Fruit fly (Drosophila melanogaster) whole organism, embryonic: ENCODE data around the gene Ugt305A1.

Experiments used
- CG11093 ChIP-seq: fragments of 200-800 bp; sonication (Bioruptor generic); IDR thresholded peaks from 3 replicates; pipeline ENCODE4 v1.3.6; 2022; ENCODE audit warnings: missing biosample characterization, missing genetic modification characterization
- CG13287 ChIP-seq: fragments of 200-800 bp; sonication (Bioruptor generic); IDR thresholded peaks from 2 replicates; pipeline ENCODE4 v1.3.6; 2022; ENCODE audit warnings: missing biosample characterization, missing genetic modification characterization; ENCODE audit not compliant: partially characterized antibody
- CG7357 ChIP-seq: fragments of 200-800 bp; sonication (Bioruptor generic); IDR thresholded peaks from 3 replicates; pipeline ENCODE4 v1.3.6; 2022; ENCODE audit warnings: missing biosample characterization, missing genetic modification characterization
- Drgx ChIP-seq: fragments of 200-800 bp; sonication (Bioruptor generic); IDR thresholded peaks from 2 replicates; pipeline ENCODE4 v1.3.6; 2022; ENCODE audit warnings: missing biosample characterization, missing genetic modification characterization
- Mad ChIP-seq: fragments of 200-800 bp; sonication (Bioruptor generic); optimal IDR thresholded peaks from 2 replicates; lab custom pipeline; 2016; ENCODE audit warnings: missing biosample characterization, missing genetic modification characterization
- fd3F ChIP-seq: fragments of 200-800 bp; sonication (Bioruptor generic); optimal IDR thresholded peaks from 2 replicates; lab custom pipeline; 2018; ENCODE audit warnings: missing biosample characterization, mild to moderate bottlenecking, missing genetic modification characterization, moderate library complexity
- fru ChIP-seq: fragments of >200 bp; optimal IDR thresholded peaks from 2 replicates; lab custom pipeline; 2017
- hth ChIP-seq: fragments of >200 bp; optimal IDR thresholded peaks from 2 replicates; lab custom pipeline; 2017; ENCODE audit warnings: inconsistent platforms
- insv ChIP-seq, 2 experiments: fragments of 200-800 bp; sonication (Bioruptor generic); optimal IDR thresholded peaks; 3 replicates each; lab custom pipeline; 2016 to 2018; ENCODE audit warnings: missing biosample characterization in 2 of 2, missing genetic modification characterization in 2 of 2
- odd ChIP-seq: fragments of 200-800 bp; sonication (Bioruptor generic); optimal IDR thresholded peaks from 2 replicates; lab custom pipeline; 2017; ENCODE audit warnings: missing biosample characterization, mild to moderate bottlenecking, missing genetic modification characterization
- shn ChIP-seq: fragments of 200-800 bp; sonication (Bioruptor generic); optimal IDR thresholded peaks from 3 replicates; lab custom pipeline; 2016; ENCODE audit warnings: missing biosample characterization, missing genetic modification characterization

DNA sequence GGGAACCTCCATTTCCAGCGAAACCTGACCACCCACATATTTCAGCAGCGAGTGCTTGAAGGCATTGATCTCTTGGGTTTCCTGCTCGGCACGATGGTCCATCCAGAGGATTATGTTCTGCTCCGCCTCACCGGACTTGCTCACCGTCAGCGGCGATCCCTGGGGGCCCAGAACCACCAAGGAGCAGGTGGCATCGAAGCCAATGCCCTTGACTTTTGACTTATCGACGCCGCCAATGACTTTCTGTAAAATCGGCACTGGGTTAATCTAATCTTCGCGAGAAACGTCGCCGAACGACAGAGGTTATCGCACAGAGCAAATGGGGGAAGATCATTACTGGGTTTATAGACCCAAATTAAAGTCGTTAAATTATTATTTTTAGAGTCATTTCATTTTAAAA lies 35.1 kb upstream of the Ugt305A1 start:
- TF ChIP-seq CG13287 (GFP tag; lab: Robert Waterston, UW) (no peak), Mad (GFP tag; lab: Kevin White, UChicago) (no peak), CG7357 (GFP tag; lab: Robert Waterston, UW) (no peak), shn (GFP tag; lab: Kevin White, UChicago) (no peak), fru (no peak), insv (GFP tag; optimal IDR thresholded peaks at IDR 0.05; lab: Kevin White, UChicago) (no peak), fd3F (GFP tag; lab: Kevin White, UChicago) (no peak), odd (GFP tag; lab: Kevin White, UChicago) (no peak), hth (lab: Kevin White, UChicago) (no peak), CG11093 (GFP tag; lab: Robert Waterston, UW) (no peak), Drgx (no peak)
